Worm (Caenorhabditis elegans) whole organism, L1 larva: Measurements from ENCODE around the gene F55A11.11.
A peak's percentile ranks its signal among the peaks of the same experiment; 100 is the strongest.

Source experiments
- C04F5.9 ChIP-seq: sonication (generic microtip); optimal IDR thresholded peaks from 2 replicates; lab custom pipeline; 2016; ENCODE audit warnings: missing genetic modification characterization, missing compliant biosample characterization
- C16A3.4 ChIP-seq: fragments of 150-350 bp; optimal IDR thresholded peaks from 2 replicates; lab custom pipeline; 2014; ENCODE audit warnings: missing biosample characterization, missing genetic modification characterization
- C34B4.2 ChIP-seq: sonication (generic microtip); optimal IDR thresholded peaks from 2 replicates; lab custom pipeline; 2017; ENCODE audit warnings: mild to moderate bottlenecking, missing genetic modification characterization, missing compliant biosample characterization
- F16B12.6 ChIP-seq: fragments of 150-350 bp; optimal IDR thresholded peaks from 2 replicates; lab custom pipeline; 2014; ENCODE audit warnings: missing biosample characterization, missing genetic modification characterization
- aly-2 ChIP-seq: fragments of 150-350 bp; optimal IDR thresholded peaks from 2 replicates; lab custom pipeline; 2014; ENCODE audit warnings: missing biosample characterization, missing genetic modification characterization
- blmp-1 ChIP-seq: fragments of 150-350 bp; optimal IDR thresholded peaks from 2 replicates; lab custom pipeline; 2014; ENCODE audit warnings: missing biosample characterization, missing genetic modification characterization
- ceh-8 ChIP-seq: fragments of 200-800 bp; sonication (Bioruptor generic); optimal IDR thresholded peaks from 2 replicates; lab custom pipeline; 2018; ENCODE audit warnings: mild to moderate bottlenecking, missing genetic modification characterization, moderate library complexity, missing compliant biosample characterization
- ceh-82 ChIP-seq, 3 experiments: fragments of 150-350 bp in 1 of 3; sonication (generic microtip) in 2 of 3; optimal IDR thresholded peaks; 2 replicates each; lab custom pipeline; 2014 to 2017; ENCODE audit warnings: missing biosample characterization in 3 of 3, missing genetic modification characterization in 3 of 3
- ceh-88 ChIP-seq: fragments of 200-800 bp; sonication (Bioruptor generic); IDR thresholded peaks from 2 replicates; pipeline ENCODE4 v1.3.6; 2022; ENCODE audit warnings: missing genetic modification characterization, missing compliant biosample characterization
- ceh-90 ChIP-seq: sonication (generic microtip); optimal IDR thresholded peaks from 2 replicates; lab custom pipeline; 2016; ENCODE audit warnings: missing genetic modification characterization, missing compliant biosample characterization
- ces-1 ChIP-seq: fragments of 150-350 bp; optimal IDR thresholded peaks from 2 replicates; lab custom pipeline; 2014; ENCODE audit warnings: missing biosample characterization, missing genetic modification reagents, missing genetic modification characterization
- dpl-1 ChIP-seq, 3 experiments: fragments of 150-350 bp in 2 of 3; sonication (generic microtip) in 1 of 3; optimal IDR thresholded peaks; 2 replicates each; lab custom pipeline; 2014 to 2017; ENCODE audit warnings: missing biosample characterization in 3 of 3, missing genetic modification characterization in 3 of 3, missing genetic modification reagents in 3 of 3
- efl-1 ChIP-seq, 4 experiments: fragments of 150-350 bp; optimal IDR thresholded peaks in 3 of 4; peaks in 1 of 4; 1 replicate in 1 of 4; 2 replicates in 3 of 4; lab custom pipeline; 2014; ENCODE audit warnings: missing biosample characterization in 2 of 4, missing genetic modification characterization in 2 of 4, missing genetic modification reagents in 2 of 4
- egl-13 ChIP-seq: sonication (generic microtip); optimal IDR thresholded peaks from 2 replicates; lab custom pipeline; 2016; ENCODE audit warnings: missing genotype, missing genetic modification reagents, missing genetic modification characterization, missing compliant biosample characterization
- elt-2 ChIP-seq: sonication (generic microtip); optimal IDR thresholded peaks from 2 replicates; lab custom pipeline; 2016; ENCODE audit warnings: missing genetic modification characterization, mild to moderate bottlenecking, inconsistent platforms, missing compliant biosample characterization, missing genetic modification reagents
- elt-3 ChIP-seq, 6 experiments: fragments of 150-350 bp in 1 of 6; sonication (generic microtip); optimal IDR thresholded peaks; 2 replicates each; lab custom pipeline; 2017 to 2018; ENCODE audit warnings: missing biosample characterization in 6 of 6, missing genetic modification characterization in 6 of 6, inconsistent platforms in 1 of 6
- ets-5 ChIP-seq: fragments of 200-800 bp; sonication (Bioruptor generic); IDR thresholded peaks from 2 replicates; pipeline ENCODE4 v1.3.6; 2022; ENCODE audit warnings: missing genetic modification characterization, missing compliant biosample characterization
- fkh-10 ChIP-seq: sonication (generic microtip); optimal IDR thresholded peaks from 2 replicates; lab custom pipeline; 2017; ENCODE audit warnings: missing biosample characterization, missing genetic modification reagents, missing genetic modification characterization
- fos-1 ChIP-seq: fragments of 150-350 bp; optimal IDR thresholded peaks from 2 replicates; lab custom pipeline; 2014; ENCODE audit warnings: missing biosample characterization, missing genetic modification characterization
- hlh-17 ChIP-seq: fragments of 200-800 bp; sonication (Bioruptor generic); optimal IDR thresholded peaks from 2 replicates; lab custom pipeline; 2018; ENCODE audit warnings: missing genetic modification characterization, mild to moderate bottlenecking, missing compliant biosample characterization, moderate library complexity, borderline replicate concordance
- hlh-4 ChIP-seq: sonication (generic microtip); optimal IDR thresholded peaks from 2 replicates; lab custom pipeline; 2016; ENCODE audit warnings: mild to moderate bottlenecking, missing genetic modification characterization, missing compliant biosample characterization
- hpl-2 ChIP-seq: fragments of 150-350 bp; optimal IDR thresholded peaks from 2 replicates; lab custom pipeline; 2014; ENCODE audit warnings: missing biosample characterization, missing genetic modification reagents, missing genetic modification characterization
- lin-13 ChIP-seq: fragments of 150-350 bp; optimal IDR thresholded peaks from 2 replicates; lab custom pipeline; 2014; ENCODE audit warnings: missing biosample characterization, missing genetic modification reagents, missing genetic modification characterization
- lin-14 ChIP-seq: fragments of 200-800 bp; sonication (Bioruptor generic); optimal IDR thresholded peaks from 2 replicates; lab custom pipeline; 2018; ENCODE audit warnings: mild to moderate bottlenecking, missing genetic modification characterization, moderate library complexity, missing compliant biosample characterization
- lin-15B ChIP-seq: fragments of 150-350 bp; sonication (generic microtip); optimal IDR thresholded peaks from 3 replicates; lab custom pipeline; 2014; ENCODE audit warnings: missing biosample characterization, missing genetic modification characterization
- lin-39 ChIP-seq: fragments of 150-350 bp; optimal IDR thresholded peaks from 2 replicates; lab custom pipeline; 2014; ENCODE audit warnings: missing biosample characterization, missing genetic modification reagents, missing genetic modification characterization
- lsy-2 ChIP-seq, 2 experiments: fragments of 150-350 bp; optimal IDR thresholded peaks; 2 replicates each; lab custom pipeline; 2014; ENCODE audit warnings: missing biosample characterization in 2 of 2, missing genetic modification characterization in 2 of 2
- mdl-1 ChIP-seq, 2 experiments: fragments of 150-350 bp; optimal IDR thresholded peaks; 2 replicates each; lab custom pipeline; 2014 to 2017; ENCODE audit warnings: missing biosample characterization in 2 of 2, missing genetic modification characterization in 2 of 2, inconsistent platforms in 1 of 2
- mep-1 ChIP-seq: fragments of 150-350 bp; optimal IDR thresholded peaks from 2 replicates; lab custom pipeline; 2014; ENCODE audit warnings: missing biosample characterization, missing genetic modification characterization
- nhr-19 ChIP-seq: fragments of 200-800 bp; sonication (Bioruptor generic); conservative IDR thresholded peaks from 2 replicates; pipeline ENCODE4 v1.3.6; 2022; ENCODE audit warnings: missing genetic modification characterization, missing compliant biosample characterization
- nhr-20 ChIP-seq: sonication (generic microtip); optimal IDR thresholded peaks from 2 replicates; lab custom pipeline; 2016; ENCODE audit warnings: mild to moderate bottlenecking, missing genetic modification characterization, missing compliant biosample characterization
- nhr-237 ChIP-seq: fragments of 150-350 bp; optimal IDR thresholded peaks from 2 replicates; lab custom pipeline; 2014; ENCODE audit warnings: missing biosample characterization, missing genetic modification characterization
- nhr-71 ChIP-seq: sonication (generic microtip); optimal IDR thresholded peaks from 2 replicates; lab custom pipeline; 2016; ENCODE audit warnings: mild to moderate bottlenecking, missing genetic modification characterization, moderate library complexity, missing compliant biosample characterization
- nhr-76 ChIP-seq: sonication (generic microtip); optimal IDR thresholded peaks from 2 replicates; lab custom pipeline; 2017; ENCODE audit warnings: missing biosample characterization, missing genetic modification characterization
- nhr-77 ChIP-seq: fragments of 150-350 bp; optimal IDR thresholded peaks from 2 replicates; lab custom pipeline; 2014; ENCODE audit warnings: missing biosample characterization, missing genetic modification characterization
- nhr-85 ChIP-seq: sonication (generic microtip); peaks from one replicate; lab custom pipeline; 2016; ENCODE audit warnings: missing genetic modification characterization, inconsistent platforms, missing compliant biosample characterization
- nhr-90 ChIP-seq: sonication (generic microtip); optimal IDR thresholded peaks from 2 replicates; lab custom pipeline; 2016; ENCODE audit warnings: mild to moderate bottlenecking, missing genetic modification characterization, missing compliant biosample characterization; ENCODE audit not compliant: poor library complexity
- skn-1 ChIP-seq: fragments of 150-350 bp; optimal IDR thresholded peaks from 2 replicates; lab custom pipeline; 2014; ENCODE audit warnings: missing biosample characterization, missing genetic modification characterization
- snpc-4 ChIP-seq: fragments of 150-350 bp; optimal IDR thresholded peaks from 2 replicates; lab custom pipeline; 2014; ENCODE audit warnings: missing biosample characterization, missing genetic modification characterization
- sptf-1 ChIP-seq: fragments of 150-350 bp; optimal IDR thresholded peaks from 2 replicates; lab custom pipeline; 2014; ENCODE audit warnings: missing biosample characterization, missing genetic modification characterization
- sup-37 ChIP-seq: fragments of 200-800 bp; sonication (Bioruptor generic); optimal IDR thresholded peaks from 2 replicates; lab custom pipeline; 2018; ENCODE audit warnings: mild to moderate bottlenecking, missing genetic modification characterization, missing compliant biosample characterization
- tbx-2 ChIP-seq: sonication (generic microtip); optimal IDR thresholded peaks from 2 replicates; lab custom pipeline; 2016; ENCODE audit warnings: missing genetic modification characterization, missing compliant biosample characterization
- tlp-1 ChIP-seq: fragments of 150-350 bp; optimal IDR thresholded peaks from 2 replicates; lab custom pipeline; 2014; ENCODE audit warnings: missing biosample characterization, missing genetic modification characterization
- unc-130 ChIP-seq: fragments of 150-350 bp; optimal IDR thresholded peaks from 2 replicates; lab custom pipeline; 2017; ENCODE audit warnings: missing biosample characterization, missing genetic modification characterization, inconsistent platforms
- unc-86 ChIP-seq: sonication (generic microtip); optimal IDR thresholded peaks from 2 replicates; lab custom pipeline; 2016; ENCODE audit warnings: missing genetic modification characterization, missing compliant biosample characterization
- unc-98 ChIP-seq: fragments of 200-800 bp; sonication (Bioruptor generic); IDR thresholded peaks from 2 replicates; pipeline ENCODE4 v1.3.6; 2022; ENCODE audit warnings: missing genetic modification characterization, missing compliant biosample characterization
- xbp-1 ChIP-seq: sonication (generic microtip); optimal IDR thresholded peaks from 2 replicates; lab custom pipeline; 2016; ENCODE audit warnings: missing genetic modification characterization, missing compliant biosample characterization
- zag-1 ChIP-seq: fragments of 150-350 bp; optimal IDR thresholded peaks from 2 replicates; lab custom pipeline; 2014; ENCODE audit warnings: missing biosample characterization, missing genetic modification characterization

Gene F55A11.11

DNA sequence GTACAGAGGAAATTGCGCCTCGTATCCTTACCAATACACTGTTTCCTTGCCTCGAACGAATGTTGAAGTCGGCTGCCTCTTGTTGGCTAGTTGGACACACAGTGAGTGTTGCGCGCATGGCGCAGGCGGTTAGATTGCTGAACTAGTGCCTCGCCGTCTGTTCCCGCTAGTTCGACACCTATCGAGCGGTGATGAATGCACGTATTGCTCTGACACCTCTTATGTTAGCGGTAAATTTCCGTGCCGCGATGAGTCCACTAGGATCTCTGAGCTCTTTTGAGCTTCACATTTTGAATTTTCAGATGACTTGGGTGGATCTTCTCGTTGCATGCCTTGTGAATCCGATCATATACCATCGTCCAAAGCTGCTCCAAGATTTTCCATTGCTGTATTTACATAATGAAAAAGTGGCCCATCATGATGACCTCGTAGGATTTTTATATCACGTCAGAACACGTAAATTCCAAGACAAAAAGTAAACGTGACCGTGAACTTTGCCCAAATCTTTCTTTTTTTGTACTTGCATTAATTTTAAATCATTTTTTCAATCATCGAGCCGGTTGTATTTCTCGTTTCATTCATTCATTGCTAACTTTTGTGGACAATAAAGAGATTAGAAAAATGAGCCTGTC, at the start of gene F55A11.11 (continued):
- no peak for TF ChIP-seq unc-98 (GFP tag; lab: Robert Waterston, UW)
- TF ChIP-seq lin-13 (GFP tag; lab: Kevin White, UChicago): peak; percentile 11
- TF ChIP-seq unc-86 (tag; lab: Kevin White, UChicago): peak; percentile 42
- peak; percentile 41 for TF ChIP-seq tbx-2 (tag; lab: Kevin White, UChicago)
- TF ChIP-seq tlp-1 (tag; lab: Kevin White, UChicago): no peak
- peak; percentile 62 for TF ChIP-seq nhr-85
- TF ChIP-seq efl-1 (optimal IDR thresholded peaks at IDR 0.05; lab: Kevin White, UChicago): peak; percentile 60 to 63
- peak; percentile 41 to 96 for TF ChIP-seq efl-1 (GFP tag; optimal IDR thresholded peaks at IDR 0.05 in 1 of 2; lab: Kevin White, UChicago)
- peak; percentile 35 for TF ChIP-seq nhr-77 (tag; lab: Kevin White, UChicago)
- TF ChIP-seq hlh-4 (tag; lab: Kevin White, UChicago): no peak
- no peak for TF ChIP-seq zag-1
- peak; percentile 43 to 54 (median 51) for TF ChIP-seq dpl-1 (GFP tag; optimal IDR thresholded peaks at IDR 0.05; lab: Kevin White, UChicago)
- TF ChIP-seq nhr-76 (tag; lab: Kevin White, UChicago): peak; percentile 28
- TF ChIP-seq unc-130: peak; percentile 72
- TF ChIP-seq elt-2 (tag; lab: Kevin White, UChicago): peak; percentile 58
- TF ChIP-seq nhr-19: peak; percentile 70
- peak; percentile 62 for TF ChIP-seq fos-1
- TF ChIP-seq ets-5: no peak
- no peak for TF ChIP-seq hlh-17 (GFP tag; lab: Kevin White, UChicago)
- TF ChIP-seq snpc-4 (tag; lab: Kevin White, UChicago): no peak
- TF ChIP-seq C04F5.9 (tag; lab: Kevin White, UChicago): no peak
- peak; percentile 84 for TF ChIP-seq nhr-90
- TF ChIP-seq blmp-1 (tag; lab: Kevin White, UChicago): peak; percentile 45
- TF ChIP-seq egl-13: peak; percentile 47
- TF ChIP-seq skn-1: peak; percentile 79
- TF ChIP-seq xbp-1 (tag; lab: Kevin White, UChicago): peak; percentile 61
- TF ChIP-seq fkh-10 (GFP tag; lab: Kevin White, UChicago): no peak
- no peak for TF ChIP-seq C34B4.2 (tag; lab: Kevin White, UChicago)
- no peak for TF ChIP-seq lin-39 (tag; lab: Kevin White, UChicago)
- TF ChIP-seq nhr-237 (tag; lab: Kevin White, UChicago): no peak
- no peak for TF ChIP-seq ces-1 (GFP tag; lab: Kevin White, UChicago)
- TF ChIP-seq ceh-88 (GFP tag; lab: Robert Waterston, UW): no peak
- peak; percentile 78 for TF ChIP-seq C16A3.4 (tag; lab: Kevin White, UChicago)
- no peak for TF ChIP-seq aly-2 (tag; lab: Kevin White, UChicago)
- TF ChIP-seq, all 84 proteins: peak for 49

DNA sequence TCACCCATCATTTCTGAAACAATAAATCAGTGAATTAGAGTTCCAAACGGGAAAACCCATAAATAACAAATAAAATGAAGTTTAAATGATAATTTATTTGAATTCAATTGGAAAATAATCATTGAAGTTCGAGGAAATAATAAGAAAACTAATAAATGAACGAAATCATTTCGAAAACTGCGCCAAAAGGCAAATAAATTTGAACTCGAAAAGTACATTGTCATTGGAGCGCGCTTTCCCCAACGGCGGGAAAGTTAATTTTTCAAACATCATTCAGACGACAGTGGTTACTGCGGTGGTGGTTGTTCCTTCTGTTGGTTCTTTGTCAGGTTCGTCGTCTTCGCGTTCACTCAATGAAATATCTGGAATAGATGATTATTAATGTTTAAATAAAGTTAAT, 49.5 kb upstream of the F55A11.11 start, which contains the start of gene npp-22:
npp-22 (minus strand) TSS at position 13 of the 400 bp plus-strand sequence.
- TF ChIP-seq lin-14 (GFP tag; lab: Kevin White, UChicago) (peak; percentile 63), ceh-90 (tag; lab: Kevin White, UChicago) (no peak), nhr-71 (tag; lab: Kevin White, UChicago) (peak; percentile 72), xbp-1 (tag; lab: Kevin White, UChicago) (peak; percentile 65), ces-1 (GFP tag; lab: Kevin White, UChicago) (no peak), C04F5.9 (tag; lab: Kevin White, UChicago) (no peak), C16A3.4 (tag; lab: Kevin White, UChicago) (peak; percentile 65), nhr-85 (peak; percentile 65), lin-15B (tag; lab: Kevin White, UChicago) (peak; percentile 77), tbx-2 (tag; lab: Kevin White, UChicago) (peak; percentile 62), mdl-1 (tag; optimal IDR thresholded peaks at IDR 0.05; lab: Kevin White, UChicago) (peak in 1 of 2 experiments; percentile 30), unc-130 (peak; percentile 80), lsy-2 (tag; optimal IDR thresholded peaks at IDR 0.05; lab: Kevin White, UChicago) (peak; percentile 72 to 84), nhr-237 (tag; lab: Kevin White, UChicago) (no peak), elt-3 (tag; optimal IDR thresholded peaks at IDR 0.05; lab: Kevin White, UChicago) (peak in 1 of 6 experiments; percentile 49), egl-13 (no peak), ceh-8 (GFP tag; lab: Kevin White, UChicago) (no peak), F16B12.6 (peak; percentile 30), nhr-90 (peak; percentile 56), lin-13 (GFP tag; lab: Kevin White, UChicago) (no peak), fos-1 (no peak), mep-1 (tag; lab: Kevin White, UChicago) (peak; percentile 45), sptf-1 (tag; lab: Kevin White, UChicago) (no peak), ceh-82 (tag; optimal IDR thresholded peaks at IDR 0.05; lab: Kevin White, UChicago) (peak; percentile 17 to 54 (median 32)), nhr-19 (peak; percentile 68), C34B4.2 (tag; lab: Kevin White, UChicago) (no peak), nhr-20 (tag; lab: Kevin White, UChicago) (peak; percentile 75), skn-1 (peak; percentile 73), snpc-4 (tag; lab: Kevin White, UChicago) (peak; percentile 36), nhr-77 (tag; lab: Kevin White, UChicago) (peak; percentile 22), zag-1 (no peak), hpl-2 (GFP tag; lab: Kevin White, UChicago) (no peak), sup-37 (GFP tag; lab: Kevin White, UChicago) (no peak)
